Fruit fly (Drosophila melanogaster) whole organism, embryonic: Measurements from ENCODE around the gene CatB.

Source experiments
- Abd-B ChIP-seq: fragments of 200-800 bp; sonication (Bioruptor generic); optimal IDR thresholded peaks from 2 replicates; lab custom pipeline; 2018; ENCODE audit warnings: missing biosample characterization, mild to moderate bottlenecking, missing genetic modification characterization, moderate library complexity
- Atf-2 ChIP-seq: fragments of 200-800 bp; sonication (Bioruptor generic); optimal IDR thresholded peaks from 2 replicates; lab custom pipeline; 2016; ENCODE audit warnings: missing biosample characterization, missing genetic modification characterization
- Atf3 ChIP-seq: fragments of 200-800 bp; sonication (Bioruptor generic); optimal IDR thresholded peaks from 3 replicates; lab custom pipeline; 2016; ENCODE audit warnings: missing biosample characterization, missing genetic modification characterization
- Awh ChIP-seq: fragments of 200-800 bp; sonication (Bioruptor generic); IDR thresholded peaks from 2 replicates; pipeline ENCODE4, ENCODE4 v1.3.6; 2022; ENCODE audit warnings: missing biosample characterization, missing genetic modification characterization
- CG10147 ChIP-seq: fragments of 200-800 bp; sonication (Bioruptor generic); optimal IDR thresholded peaks from 2 replicates; lab custom pipeline; 2019; ENCODE audit warnings: missing biosample characterization, mild to moderate bottlenecking, missing genetic modification characterization, moderate library complexity
- CG10209 ChIP-seq: fragments of 200-800 bp; sonication (Bioruptor generic); optimal IDR thresholded peaks from 3 replicates; lab custom pipeline; 2017; ENCODE audit warnings: missing biosample characterization, mild to moderate bottlenecking, missing genetic modification characterization, missing genetic modification reagents
- CG10267 ChIP-seq: fragments of 200-800 bp; sonication (Bioruptor generic); optimal IDR thresholded peaks from 2 replicates; lab custom pipeline; 2018; ENCODE audit warnings: missing biosample characterization, mild to moderate bottlenecking, missing genetic modification characterization, moderate library complexity
- CG11093 ChIP-seq: fragments of 200-800 bp; sonication (Bioruptor generic); IDR thresholded peaks from 3 replicates; pipeline ENCODE4 v1.3.6; 2022; ENCODE audit warnings: missing biosample characterization, missing genetic modification characterization
- CG12942 ChIP-seq: fragments of 200-800 bp; sonication (Bioruptor generic); optimal IDR thresholded peaks from 3 replicates; lab custom pipeline; 2016; ENCODE audit warnings: missing biosample characterization, missing genetic modification characterization
- CG13424 ChIP-seq: fragments of 200-800 bp; sonication (Bioruptor generic); optimal IDR thresholded peaks from 2 replicates; lab custom pipeline; 2019; ENCODE audit warnings: missing biosample characterization, mild to moderate bottlenecking, missing genetic modification characterization, moderate library complexity
- CG14860 ChIP-seq: fragments of 200-800 bp; sonication (Bioruptor generic); IDR thresholded peaks from 3 replicates; pipeline ENCODE4 v1.3.6; 2022; ENCODE audit warnings: missing biosample characterization, missing genetic modification characterization; ENCODE audit not compliant: partially characterized antibody
- CG15601 ChIP-seq: fragments of 200-800 bp; sonication (Bioruptor generic); optimal IDR thresholded peaks from 3 replicates; lab custom pipeline; 2019; ENCODE audit warnings: missing biosample characterization, mild to moderate bottlenecking, missing genetic modification characterization, moderate library complexity
- CG16779 ChIP-seq: fragments of 200-800 bp; sonication (Bioruptor generic); IDR thresholded peaks from 2 replicates; pipeline ENCODE4 v1.3.6; 2022; ENCODE audit warnings: missing biosample characterization, missing genetic modification characterization
- CG1792 ChIP-seq: fragments of 200-800 bp; sonication (Bioruptor generic); optimal IDR thresholded peaks from 2 replicates; lab custom pipeline; 2016; ENCODE audit warnings: missing biosample characterization, missing genetic modification characterization
- CG2116 ChIP-seq: fragments of 200-800 bp; sonication (Bioruptor generic); optimal IDR thresholded peaks from 3 replicates; lab custom pipeline; 2018; ENCODE audit warnings: missing biosample characterization, mild to moderate bottlenecking, missing genetic modification characterization
- CG2129 ChIP-seq: fragments of 200-800 bp; sonication (Bioruptor generic); IDR thresholded peaks from 2 replicates; pipeline ENCODE4 v1.3.6; 2022; ENCODE audit warnings: missing biosample characterization, missing genetic modification characterization; ENCODE audit not compliant: partially characterized antibody
- CG31224 ChIP-seq: fragments of 200-800 bp; sonication (Bioruptor generic); IDR thresholded peaks from 2 replicates; pipeline ENCODE4 v1.3.6; 2022; ENCODE audit warnings: missing biosample characterization, missing genetic modification characterization
- CG31388 ChIP-seq: fragments of 200-800 bp; sonication (Bioruptor generic); optimal IDR thresholded peaks from 2 replicates; lab custom pipeline; 2016; ENCODE audit warnings: missing biosample characterization, missing genetic modification characterization
- CG32532 ChIP-seq: fragments of 200-800 bp; sonication (Bioruptor generic); IDR thresholded peaks from 2 replicates; pipeline ENCODE4 v1.3.6; 2022; ENCODE audit warnings: missing biosample characterization, missing genetic modification characterization
- CG4404 ChIP-seq: fragments of 200-800 bp; sonication (Bioruptor generic); IDR thresholded peaks from 2 replicates; pipeline ENCODE4 v1.3.6; 2022; ENCODE audit warnings: missing biosample characterization, missing genetic modification characterization
- CG4424 ChIP-seq: fragments of 200-800 bp; sonication (Bioruptor generic); optimal IDR thresholded peaks from 3 replicates; lab custom pipeline; 2016; ENCODE audit warnings: missing biosample characterization, missing genetic modification characterization
- CG7839 ChIP-seq: fragments of 200-800 bp; sonication (Bioruptor generic); optimal IDR thresholded peaks from 3 replicates; lab custom pipeline; 2018; ENCODE audit warnings: missing biosample characterization, mild to moderate bottlenecking, missing genetic modification characterization, moderate library complexity
- CG9797 ChIP-seq: fragments of 200-800 bp; sonication (Bioruptor generic); optimal IDR thresholded peaks from 3 replicates; lab custom pipeline; 2018; ENCODE audit warnings: missing biosample characterization, mild to moderate bottlenecking, missing genetic modification characterization
- CrebB ChIP-seq: fragments of 200-800 bp; sonication (Bioruptor generic); optimal IDR thresholded peaks from 3 replicates; lab custom pipeline; 2018; ENCODE audit warnings: missing biosample characterization, mild to moderate bottlenecking, missing genetic modification characterization
- Dip2 ChIP-seq: fragments of 200-800 bp; sonication (Bioruptor generic); IDR thresholded peaks from 2 replicates; pipeline ENCODE4 v1.3.6; 2022; ENCODE audit warnings: missing biosample characterization, missing genetic modification characterization
- Doc2 ChIP-seq: fragments of 200-800 bp; sonication (Bioruptor generic); IDR thresholded peaks from 2 replicates; pipeline ENCODE4 v1.3.6; 2022; ENCODE audit warnings: missing biosample characterization, missing genetic modification characterization
- H2.0 ChIP-seq: fragments of 200-800 bp; sonication (Bioruptor generic); IDR thresholded peaks from 2 replicates; pipeline ENCODE4 v1.3.6; 2022; ENCODE audit warnings: missing biosample characterization, missing genetic modification characterization
- Hand ChIP-seq: fragments of 200-800 bp; sonication (Bioruptor generic); optimal IDR thresholded peaks from 2 replicates; lab custom pipeline; 2017; ENCODE audit warnings: mild to moderate bottlenecking, missing biosample characterization, missing genetic modification reagents, missing genetic modification characterization
- Kr ChIP-seq: fragments of 200-800 bp; sonication (Bioruptor generic); optimal IDR thresholded peaks from 2 replicates; lab custom pipeline; 2017; ENCODE audit warnings: missing biosample characterization, mild to moderate bottlenecking, missing genetic modification characterization
- MBD-R2 ChIP-seq: fragments of 200-800 bp; sonication (Bioruptor generic); IDR thresholded peaks from 2 replicates; pipeline ENCODE4 v1.3.6; 2022; ENCODE audit warnings: missing biosample characterization, missing genetic modification characterization
- Mad ChIP-seq: fragments of 200-800 bp; sonication (Bioruptor generic); optimal IDR thresholded peaks from 2 replicates; lab custom pipeline; 2016; ENCODE audit warnings: missing biosample characterization, missing genetic modification characterization
- Neu2 ChIP-seq: fragments of 200-800 bp; sonication (Bioruptor generic); optimal IDR thresholded peaks from 3 replicates; lab custom pipeline; 2016; ENCODE audit warnings: missing biosample characterization, missing genetic modification characterization, borderline replicate concordance
- Nf-YB ChIP-seq: fragments of 200-800 bp; sonication (Bioruptor generic); optimal IDR thresholded peaks from 3 replicates; lab custom pipeline; 2019; ENCODE audit warnings: missing biosample characterization, mild to moderate bottlenecking, missing genetic modification characterization, moderate library complexity
- Optix ChIP-seq: fragments of 200-800 bp; sonication (Bioruptor generic); IDR thresholded peaks from 3 replicates; pipeline ENCODE4 v1.3.6; 2022; ENCODE audit warnings: missing biosample characterization, missing genetic modification characterization
- crc ChIP-seq: fragments of 200-800 bp; sonication (Bioruptor generic); optimal IDR thresholded peaks from 2 replicates; lab custom pipeline; 2016; ENCODE audit warnings: missing biosample characterization, missing genetic modification characterization
- crp ChIP-seq, 2 experiments: fragments of 200-800 bp; sonication (Bioruptor generic); optimal IDR thresholded peaks; 2 replicates in 1 of 2; 3 replicates in 1 of 2; lab custom pipeline; 2017; ENCODE audit warnings: missing biosample characterization in 2 of 2, missing genetic modification characterization in 2 of 2, mild to moderate bottlenecking in 1 of 2, moderate library complexity in 1 of 2
- dimm ChIP-seq: fragments of 200-800 bp; sonication (Bioruptor generic); IDR thresholded peaks from 2 replicates; pipeline ENCODE4 v1.3.6; 2022; ENCODE audit warnings: missing biosample characterization, missing genetic modification characterization
- dmrt99B ChIP-seq: fragments of 200-800 bp; sonication (Bioruptor generic); optimal IDR thresholded peaks from 2 replicates; lab custom pipeline; 2018; ENCODE audit warnings: missing biosample characterization, mild to moderate bottlenecking, missing genetic modification characterization, moderate library complexity
- dpn ChIP-seq, 2 experiments: fragments of 200-800 bp; sonication (Bioruptor generic); optimal IDR thresholded peaks; 3 replicates each; lab custom pipeline; 2016; ENCODE audit warnings: missing biosample characterization in 2 of 2, missing genetic modification characterization in 2 of 2
- ftz-f1 ChIP-seq: fragments of 200-800 bp; sonication (Bioruptor generic); optimal IDR thresholded peaks from 2 replicates; lab custom pipeline; 2016; ENCODE audit warnings: missing biosample characterization, missing genetic modification characterization
- gcm ChIP-seq: fragments of 200-800 bp; sonication (Bioruptor generic); optimal IDR thresholded peaks from 2 replicates; lab custom pipeline; 2019; ENCODE audit warnings: missing biosample characterization, mild to moderate bottlenecking, missing genetic modification characterization, moderate library complexity
- jing ChIP-seq: fragments of 200-800 bp; sonication (Bioruptor generic); optimal IDR thresholded peaks from 2 replicates; lab custom pipeline; 2018; ENCODE audit warnings: missing biosample characterization, mild to moderate bottlenecking, missing genetic modification characterization
- nau ChIP-seq: fragments of 200-800 bp; sonication (Bioruptor generic); optimal IDR thresholded peaks from 3 replicates; lab custom pipeline; 2017; ENCODE audit warnings: missing biosample characterization, mild to moderate bottlenecking, missing genetic modification characterization, missing genetic modification reagents
- nerfin-1 ChIP-seq: fragments of 200-800 bp; sonication (Bioruptor generic); optimal IDR thresholded peaks from 3 replicates; lab custom pipeline; 2019; ENCODE audit warnings: missing biosample characterization, mild to moderate bottlenecking, missing genetic modification characterization, moderate library complexity
- p53 ChIP-seq: fragments of 200-800 bp; sonication (Bioruptor generic); optimal IDR thresholded peaks from 2 replicates; lab custom pipeline; 2016; ENCODE audit warnings: missing biosample characterization, missing genetic modification characterization
- psq ChIP-seq: fragments of 200-800 bp; sonication (Bioruptor generic); optimal IDR thresholded peaks from 2 replicates; lab custom pipeline; 2017; ENCODE audit warnings: missing biosample characterization, missing genetic modification characterization
- slp2 ChIP-seq: fragments of 200-800 bp; sonication (Bioruptor generic); optimal IDR thresholded peaks from 2 replicates; lab custom pipeline; 2016; ENCODE audit warnings: missing biosample characterization, missing genetic modification characterization
- ttk ChIP-seq: fragments of 200-800 bp; sonication (Bioruptor generic); IDR thresholded peaks from 2 replicates; pipeline ENCODE4 v2.1.2; 2022; ENCODE audit warnings: missing biosample characterization, missing genetic modification characterization
- tx ChIP-seq: fragments of 200-800 bp; sonication (Bioruptor generic); optimal IDR thresholded peaks from 2 replicates; lab custom pipeline; 2016; ENCODE audit warnings: missing biosample characterization, missing genetic modification characterization
- wdn ChIP-seq: fragments of 200-800 bp; sonication (Bioruptor generic); IDR thresholded peaks from 2 replicates; pipeline ENCODE4 v1.3.6; 2022; ENCODE audit warnings: missing biosample characterization, missing genetic modification characterization
- wek ChIP-seq: fragments of 200-800 bp; sonication (Bioruptor generic); optimal IDR thresholded peaks from 3 replicates; lab custom pipeline; 2018; ENCODE audit warnings: missing biosample characterization, mild to moderate bottlenecking, missing genetic modification characterization, moderate library complexity

The CatB gene

dm6 chr2L:8735572-8735996 lies 30.2 kb downstream of the CatB start (continued):
- TF ChIP-seq Hand (GFP tag; lab: Kevin White, UChicago) (peak; percentile 39), CG16779 (peak; percentile 46; the same call in 1 of the 2 replicates), CrebB (tag; lab: Kevin White, UChicago) (peak; percentile 72), dmrt99B (tag; lab: Kevin White, UChicago) (peak; percentile 30), ttk (GFP tag; lab: Robert Waterston, UW) (no peak), CG13424 (tag; lab: Kevin White, UChicago) (no peak), CG4404 (GFP tag; lab: Robert Waterston, UW) (no peak), CG10147 (GFP tag; lab: Kevin White, UChicago) (peak; percentile 18), CG15601 (tag; lab: Kevin White, UChicago) (peak; percentile 28), Optix (GFP tag; lab: Robert Waterston, UW) (no peak), wek (GFP tag; lab: Kevin White, UChicago) (no peak), psq (GFP tag; lab: Kevin White, UChicago) (no peak), CG2116 (no peak), CG9797 (GFP tag; lab: Kevin White, UChicago) (no peak), CG7839 (tag; lab: Kevin White, UChicago) (peak; percentile 15), Dip2 (GFP tag; lab: Robert Waterston, UW) (no peak), CG11093 (GFP tag; lab: Robert Waterston, UW) (no peak), Kr (GFP tag; lab: Kevin White, UChicago) (no peak), CG32532 (GFP tag; lab: Robert Waterston, UW) (peak; percentile 77), CG10267 (tag; lab: Kevin White, UChicago) (no peak), CG12942 (GFP tag; lab: Kevin White, UChicago) (no peak), nau (GFP tag; lab: Kevin White, UChicago) (peak; percentile 44), wdn (GFP tag; lab: Robert Waterston, UW) (peak; percentile 42; the same call in 1 of the 2 replicates), dimm (GFP tag; lab: Robert Waterston, UW) (no peak), CG1792 (GFP tag; lab: Kevin White, UChicago) (peak; percentile 9), crp (GFP tag; optimal IDR thresholded peaks at IDR 0.05; lab: Kevin White, UChicago) (peak in 1 of 2 experiments; percentile 31), tx (GFP tag; lab: Kevin White, UChicago) (no peak), Atf-2 (GFP tag; lab: Kevin White, UChicago) (no peak), Neu2 (GFP tag; lab: Kevin White, UChicago) (no peak), nerfin-1 (tag; lab: Kevin White, UChicago) (no peak), MBD-R2 (peak; percentile 31; the same call in 1 of the 2 replicates), CG14860 (0 out of 3 replicates have a peak, but pooled peaks have one; percentile 38), jing (GFP tag; lab: Kevin White, UChicago) (no peak), dpn (GFP tag; optimal IDR thresholded peaks at IDR 0.05; lab: Kevin White, UChicago) (peak; percentile 11 to 39), CG4424 (no peak), Mad (GFP tag; lab: Kevin White, UChicago) (peak; percentile 24), Nf-YB (GFP tag; lab: Kevin White, UChicago) (no peak), Atf3 (peak; percentile 32), Abd-B (GFP tag; lab: Kevin White, UChicago) (no peak), ftz-f1 (GFP tag; lab: Kevin White, UChicago) (peak; percentile 77), Awh (peak; percentile 59; the same call in 1 of the 2 replicates), Doc2 (no peak), CG2129 (GFP tag; lab: Robert Waterston, UW) (no peak), H2.0 (no peak), CG31388 (GFP tag; lab: Kevin White, UChicago) (no peak), gcm (GFP tag; lab: Kevin White, UChicago) (no peak), CG10209 (GFP tag; lab: Kevin White, UChicago) (peak; percentile 14), CG31224 (GFP tag; lab: Robert Waterston, UW) (no peak), p53 (no peak), crc (GFP tag; lab: Kevin White, UChicago) (no peak), slp2 (no peak)
